Fruit fly (Drosophila melanogaster) whole organism, prepupa: Measurements from ENCODE around the gene CG15336.
A peak's percentile ranks its signal among the peaks of the same experiment; 100 is the strongest.

Experiments
- Blimp-1 ChIP-seq: fragments of 200-800 bp; sonication (Bioruptor generic); optimal IDR thresholded peaks from 3 replicates; lab custom pipeline; 2017; ENCODE audit warnings: missing biosample characterization, missing genetic modification characterization, mild to moderate bottlenecking, moderate library complexity, missing genetic modification reagents
- CG10631 ChIP-seq: fragments of 200-800 bp; sonication (Bioruptor generic); optimal IDR thresholded peaks from 2 replicates; lab custom pipeline; 2016; ENCODE audit warnings: missing biosample characterization, missing genetic modification characterization
- CG11294 ChIP-seq: fragments of 200-800 bp; sonication (Bioruptor generic); IDR thresholded peaks from 2 replicates; pipeline ENCODE4 v1.3.6; 2022; ENCODE audit warnings: missing biosample characterization, missing genetic modification characterization
- CG11902 ChIP-seq: fragments of 200-800 bp; sonication (Bioruptor generic); optimal IDR thresholded peaks from 3 replicates; lab custom pipeline; 2016; ENCODE audit warnings: missing biosample characterization, missing genetic modification characterization
- CG15336 ChIP-seq: fragments of 200-800 bp; sonication (Bioruptor generic); IDR thresholded peaks from 2 replicates; pipeline ENCODE4 v1.3.6; 2022; ENCODE audit warnings: missing biosample characterization, missing genetic modification characterization
- CG1621 ChIP-seq: fragments of 200-800 bp; sonication (Bioruptor generic); optimal IDR thresholded peaks from 3 replicates; lab custom pipeline; 2018; ENCODE audit warnings: missing biosample characterization, mild to moderate bottlenecking, missing genetic modification characterization
- CG3032 ChIP-seq: fragments of 200-800 bp; optimal IDR thresholded peaks from 2 replicates; lab custom pipeline; 2019; ENCODE audit warnings: missing biosample characterization, mild to moderate bottlenecking, missing genetic modification characterization, moderate library complexity
- CG34406 ChIP-seq: fragments of 200-800 bp; sonication (Bioruptor generic); optimal IDR thresholded peaks from 3 replicates; lab custom pipeline; 2016; ENCODE audit warnings: missing biosample characterization, missing genetic modification characterization
- CG4318 ChIP-seq: fragments of 200-800 bp; sonication (Bioruptor generic); optimal IDR thresholded peaks from 3 replicates; lab custom pipeline; 2017; ENCODE audit warnings: missing biosample characterization, mild to moderate bottlenecking, missing genetic modification characterization
- CG6163 ChIP-seq: fragments of 200-800 bp; sonication (Bioruptor generic); IDR thresholded peaks from 3 replicates; pipeline ENCODE4 v1.3.6; 2022; ENCODE audit warnings: missing biosample characterization, missing genetic modification characterization
- CG6276 ChIP-seq: fragments of 200-800 bp; sonication (Bioruptor generic); optimal IDR thresholded peaks from 2 replicates; lab custom pipeline; 2017; ENCODE audit warnings: missing biosample characterization, mild to moderate bottlenecking, missing genetic modification characterization
- CG6792 ChIP-seq: fragments of 200-800 bp; sonication (Bioruptor generic); optimal IDR thresholded peaks from 3 replicates; lab custom pipeline; 2016; ENCODE audit warnings: missing biosample characterization, missing genetic modification characterization
- CG6854 ChIP-seq: fragments of 200-800 bp; sonication (Bioruptor generic); optimal IDR thresholded peaks from 2 replicates; lab custom pipeline; 2017; ENCODE audit warnings: missing biosample characterization, mild to moderate bottlenecking, missing genetic modification characterization
- CG7368 ChIP-seq: fragments of 200-800 bp; sonication (Bioruptor generic); optimal IDR thresholded peaks from 3 replicates; lab custom pipeline; 2016; ENCODE audit warnings: missing biosample characterization, missing genetic modification characterization
- CG8319 ChIP-seq: fragments of 200-800 bp; sonication (Bioruptor generic); optimal IDR thresholded peaks from 3 replicates; lab custom pipeline; 2016; ENCODE audit warnings: missing biosample characterization, missing genetic modification characterization
- CG8632 ChIP-seq: fragments of 200-800 bp; sonication (Bioruptor generic); optimal IDR thresholded peaks from 3 replicates; lab custom pipeline; 2016; ENCODE audit warnings: missing biosample characterization, missing genetic modification characterization
- Eip75B ChIP-seq: fragments of 200-800 bp; sonication (Bioruptor generic); optimal IDR thresholded peaks from 3 replicates; lab custom pipeline; 2016; ENCODE audit warnings: missing biosample characterization, missing genetic modification characterization
- Eip78C ChIP-seq: fragments of 200-800 bp; sonication (Bioruptor generic); peaks from one replicate; lab custom pipeline; 2016; ENCODE audit warnings: missing biosample characterization, missing genetic modification characterization
- Ets96B ChIP-seq: fragments of 200-800 bp; optimal IDR thresholded peaks from 2 replicates; lab custom pipeline; 2019; ENCODE audit warnings: missing biosample characterization, mild to moderate bottlenecking, missing genetic modification characterization, moderate library complexity
- Gug ChIP-seq: fragments of 200-800 bp; sonication (Bioruptor generic); IDR thresholded peaks from 2 replicates; pipeline ENCODE4 v1.3.6; 2022; ENCODE audit warnings: missing biosample characterization, missing genetic modification characterization
- Hr38 ChIP-seq: sonication (Bioruptor generic); optimal IDR thresholded peaks from 2 replicates; lab custom pipeline; 2016; ENCODE audit warnings: missing biosample characterization, missing genetic modification characterization
- Hr39 ChIP-seq: fragments of 200-800 bp; sonication (Bioruptor generic); optimal IDR thresholded peaks from 2 replicates; lab custom pipeline; 2016; ENCODE audit warnings: missing biosample characterization, missing genetic modification characterization
- Hr4 ChIP-seq: fragments of 200-800 bp; sonication (Bioruptor generic); optimal IDR thresholded peaks from 3 replicates; lab custom pipeline; 2016; ENCODE audit warnings: missing biosample characterization, missing genetic modification characterization
- Lpt ChIP-seq: fragments of 200-800 bp; sonication (Bioruptor generic); optimal IDR thresholded peaks from 3 replicates; lab custom pipeline; 2016; ENCODE audit warnings: missing biosample characterization, missing genetic modification characterization
- Met ChIP-seq: fragments of 200-800 bp; sonication (Bioruptor generic); optimal IDR thresholded peaks from 3 replicates; lab custom pipeline; 2016; ENCODE audit warnings: missing biosample characterization, missing genetic modification characterization
- OdsH ChIP-seq: fragments of 200-800 bp; sonication (Bioruptor generic); optimal IDR thresholded peaks from 3 replicates; lab custom pipeline; 2016; ENCODE audit warnings: missing biosample characterization, missing genetic modification characterization
- Smox ChIP-seq: fragments of 200-800 bp; sonication (Bioruptor generic); optimal IDR thresholded peaks from 3 replicates; lab custom pipeline; 2016; ENCODE audit warnings: missing biosample characterization, missing genetic modification characterization
- Sox102F ChIP-seq: fragments of 200-800 bp; sonication (Bioruptor generic); optimal IDR thresholded peaks from 2 replicates; lab custom pipeline; 2016; ENCODE audit warnings: missing biosample characterization, mild to moderate bottlenecking, missing genetic modification characterization
- Sox14 ChIP-seq: fragments of 200-800 bp; sonication (Bioruptor generic); optimal IDR thresholded peaks from 3 replicates; lab custom pipeline; 2016; ENCODE audit warnings: missing biosample characterization, missing genetic modification characterization
- achi ChIP-seq: fragments of 200-800 bp; sonication (Bioruptor generic); optimal IDR thresholded peaks from 3 replicates; lab custom pipeline; 2016; ENCODE audit warnings: missing biosample characterization, missing genetic modification characterization
- acj6 ChIP-seq: fragments of 200-800 bp; sonication (Bioruptor generic); optimal IDR thresholded peaks from 3 replicates; lab custom pipeline; 2016; ENCODE audit warnings: missing biosample characterization, missing genetic modification characterization
- cyc ChIP-seq: fragments of 200-800 bp; sonication (Bioruptor generic); optimal IDR thresholded peaks from 3 replicates; lab custom pipeline; 2016; ENCODE audit warnings: missing biosample characterization, missing genetic modification characterization
- dac ChIP-seq: fragments of 200-800 bp; sonication (Bioruptor generic); optimal IDR thresholded peaks from 2 replicates; lab custom pipeline; 2017; ENCODE audit warnings: missing biosample characterization, mild to moderate bottlenecking, missing genetic modification characterization
- eg ChIP-seq: fragments of 200-800 bp; sonication (Bioruptor generic); IDR thresholded peaks from 3 replicates; pipeline ENCODE4 v1.3.6; 2022; ENCODE audit warnings: missing biosample characterization, missing genetic modification characterization
- esn ChIP-seq: fragments of 200-800 bp; sonication (Bioruptor generic); optimal IDR thresholded peaks from 2 replicates; lab custom pipeline; 2016; ENCODE audit warnings: missing biosample characterization, mild to moderate bottlenecking, missing genetic modification characterization, moderate library complexity
- fd85E ChIP-seq: fragments of 200-800 bp; sonication (Bioruptor generic); optimal IDR thresholded peaks from 3 replicates; lab custom pipeline; 2016; ENCODE audit warnings: missing biosample characterization, missing genetic modification characterization
- fkh ChIP-seq: fragments of 200-800 bp; sonication (Bioruptor generic); optimal IDR thresholded peaks from 3 replicates; lab custom pipeline; 2017; ENCODE audit warnings: missing biosample characterization, mild to moderate bottlenecking, missing genetic modification characterization, moderate library complexity
- lz ChIP-seq: fragments of 200-800 bp; sonication (Bioruptor generic); optimal IDR thresholded peaks from 3 replicates; lab custom pipeline; 2016; ENCODE audit warnings: missing biosample characterization, missing genetic modification characterization
- pdm3 ChIP-seq: fragments of 200-800 bp; sonication (Bioruptor generic); optimal IDR thresholded peaks from 3 replicates; lab custom pipeline; 2016; ENCODE audit warnings: missing biosample characterization, missing genetic modification characterization
- ss ChIP-seq, 2 experiments: fragments of 200-800 bp; sonication (Bioruptor generic); optimal IDR thresholded peaks; 2 replicates in 1 of 2; 3 replicates in 1 of 2; lab custom pipeline; 2017 to 2018; ENCODE audit warnings: mild to moderate bottlenecking in 2 of 2, missing biosample characterization in 2 of 2, missing genetic modification characterization in 2 of 2, moderate library complexity in 1 of 2
- svp ChIP-seq: fragments of 200-800 bp; sonication (Bioruptor generic); peaks from one replicate; lab custom pipeline; 2016; ENCODE audit warnings: missing biosample characterization, missing genetic modification characterization
- vri ChIP-seq: fragments of 200-800 bp; sonication (Bioruptor generic); optimal IDR thresholded peaks from 3 replicates; lab custom pipeline; 2016; ENCODE audit warnings: missing biosample characterization, mild to moderate bottlenecking, missing genetic modification characterization

CG15336 gene

DNA sequence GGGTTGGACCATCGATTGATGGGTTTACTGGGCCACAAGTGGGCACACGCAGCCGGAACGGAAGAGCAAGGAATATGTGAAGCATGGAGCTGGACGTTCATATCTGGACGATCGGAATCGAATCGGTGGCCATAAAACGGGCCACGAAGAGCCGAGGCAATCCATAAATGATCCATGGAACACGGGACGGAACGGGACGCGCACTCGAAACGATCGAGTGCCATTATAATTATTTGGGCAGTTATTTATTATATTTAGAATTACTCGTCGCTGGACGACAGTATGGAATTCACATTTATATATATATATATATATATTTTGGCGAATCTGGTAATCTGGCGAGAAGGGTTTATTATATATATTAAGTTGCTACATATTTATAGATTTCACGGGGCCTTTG is 39.8 kb upstream of the CG15336 start:
- TF ChIP-seq esn (no peak), CG7368 (GFP tag; lab: Kevin White, UChicago) (no peak), achi (GFP tag; lab: Kevin White, UChicago) (no peak), CG34406 (GFP tag; lab: Kevin White, UChicago) (no peak), CG8632 (GFP tag; lab: Kevin White, UChicago) (no peak), Hr38 (no peak), dac (GFP tag; lab: Kevin White, UChicago) (no peak), eg (GFP tag; lab: Robert Waterston, UW) (no peak), Eip75B (no peak), lz (GFP tag; lab: Kevin White, UChicago) (no peak), Sox102F (GFP tag; lab: Kevin White, UChicago) (no peak), CG1621 (tag; lab: Kevin White, UChicago) (no peak), Lpt (no peak)

DNA sequence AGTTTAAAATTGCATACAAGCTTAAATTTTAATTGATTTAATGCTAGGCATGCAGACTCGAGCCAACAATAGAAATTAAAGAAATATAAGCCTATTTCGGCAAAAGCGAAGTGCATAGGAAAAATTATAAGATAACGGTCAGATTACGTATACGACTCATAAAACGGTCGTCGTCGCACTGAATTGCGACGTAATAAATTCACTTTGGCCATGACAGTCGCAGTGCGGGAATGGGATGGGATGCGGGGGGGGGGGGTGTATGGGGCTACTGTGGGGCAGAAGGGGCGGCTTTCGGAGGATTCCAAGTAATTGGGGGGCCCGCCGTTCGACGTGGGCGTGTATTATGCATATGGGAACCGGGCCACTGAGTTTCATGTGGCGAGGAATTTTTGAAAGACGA is 36.8 kb upstream of the CG15336 start:
- peak; percentile 76 for TF ChIP-seq vri (GFP tag; lab: Kevin White, UChicago)
- no peak for TF ChIP-seq acj6 (GFP tag; lab: Kevin White, UChicago)

DNA sequence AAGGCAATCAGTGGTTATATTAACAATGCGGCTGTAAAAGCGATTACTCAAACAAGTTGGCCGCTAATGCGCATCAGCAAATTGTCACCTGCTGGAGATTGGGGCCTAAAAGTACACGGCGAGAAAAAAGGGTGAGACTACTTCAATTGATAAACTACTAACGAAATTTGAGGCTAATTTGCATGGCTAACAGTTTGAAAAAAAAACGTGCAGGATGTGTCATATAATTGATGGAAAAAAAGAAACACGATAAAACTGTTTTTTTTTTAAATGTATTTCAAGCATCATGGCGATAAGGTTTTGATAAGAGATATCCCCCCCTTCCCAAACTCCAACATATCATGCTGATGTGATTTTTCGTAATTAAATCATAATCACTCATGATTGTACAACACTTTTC is 35.0 kb upstream of the CG15336 start:
- TF ChIP-seq ss (GFP tag; optimal IDR thresholded peaks at IDR 0.05; lab: Kevin White, UChicago): no peak
- peak; percentile 59 for TF ChIP-seq Eip78C (GFP tag; lab: Kevin White, UChicago)
- peak; percentile 8 for TF ChIP-seq esn
- TF ChIP-seq CG7368 (GFP tag; lab: Kevin White, UChicago): no peak
- no peak for TF ChIP-seq Lpt
- peak; percentile 10 for TF ChIP-seq lz (GFP tag; lab: Kevin White, UChicago)
- TF ChIP-seq CG6854 (GFP tag; lab: Kevin White, UChicago): no peak
- TF ChIP-seq Met (GFP tag; lab: Kevin White, UChicago): peak; percentile 2
- TF ChIP-seq Ets96B: no peak
- peak; percentile 51 for TF ChIP-seq svp (GFP tag; lab: Kevin White, UChicago)
- TF ChIP-seq, all 60 proteins: peak for 5

DNA sequence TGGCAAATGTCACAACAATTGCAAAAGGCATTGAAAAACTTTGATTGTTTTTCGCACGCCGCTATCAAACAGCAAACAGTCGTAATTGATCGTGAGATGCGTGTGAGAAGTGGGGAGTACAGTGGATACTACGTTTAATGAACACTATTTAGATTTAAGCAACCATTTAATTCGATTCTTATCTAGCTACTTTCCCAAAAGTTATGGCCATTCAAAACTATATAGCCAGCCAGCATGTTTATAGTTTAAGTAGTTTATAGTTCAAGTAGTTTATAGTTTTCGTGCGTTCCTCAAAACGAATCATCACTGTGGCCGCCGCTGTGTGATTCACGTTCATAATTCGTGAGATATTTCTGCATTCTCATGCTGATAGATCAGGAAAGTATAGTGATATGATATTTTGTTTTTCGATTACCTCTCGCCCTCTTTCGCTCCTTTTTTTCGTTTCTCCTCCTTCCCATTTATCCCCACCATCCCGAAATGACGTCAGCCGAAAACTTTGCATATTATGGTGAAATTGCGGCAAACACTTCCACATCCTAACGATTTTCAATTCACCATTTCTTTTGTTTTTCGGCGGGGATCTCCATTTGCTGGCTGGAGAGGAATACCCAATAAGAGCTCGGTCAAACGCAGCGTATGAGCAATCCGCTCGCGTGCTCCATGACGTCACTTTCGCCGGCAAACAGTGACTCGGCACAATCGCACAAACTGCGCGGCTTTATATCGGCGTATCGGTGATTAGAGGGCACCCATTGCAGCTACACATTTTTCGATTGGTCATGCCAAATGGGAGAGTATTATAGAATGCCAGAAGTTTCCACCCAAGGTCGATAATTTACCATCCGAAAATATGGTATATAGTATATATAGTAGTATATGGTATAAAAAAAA is 34.1 kb upstream of the CG15336 start:
- TF ChIP-seq acj6 (GFP tag; lab: Kevin White, UChicago) (peak; percentile 15), CG8632 (GFP tag; lab: Kevin White, UChicago) (no peak), Gug (no peak), CG11294 (peak; percentile 50; the same call in 1 of the 2 replicates), CG10631 (GFP tag; lab: Kevin White, UChicago) (peak; percentile 17), esn (peak; percentile 15), CG1621 (tag; lab: Kevin White, UChicago) (no peak), lz (GFP tag; lab: Kevin White, UChicago) (peak; percentile 30), Met (GFP tag; lab: Kevin White, UChicago) (peak; percentile 3), eg (GFP tag; lab: Robert Waterston, UW) (peak; percentile 28; the same call in 1 of the 3 replicates), achi (GFP tag; lab: Kevin White, UChicago) (peak; percentile 5), Hr4 (GFP tag; lab: Kevin White, UChicago) (peak; percentile 24), CG11902 (GFP tag; lab: Kevin White, UChicago) (no peak), Smox (GFP tag; lab: Kevin White, UChicago) (no peak), Eip78C (GFP tag; lab: Kevin White, UChicago) (peak; percentile 54), svp (GFP tag; lab: Kevin White, UChicago) (peak; percentile 31), Sox14 (GFP tag; lab: Kevin White, UChicago) (no peak), CG6163 (GFP tag; lab: Robert Waterston, UW) (0 out of 3 replicates have a peak, but pooled peaks have one; percentile 17), Blimp-1 (no peak), CG6792 (GFP tag; lab: Kevin White, UChicago) (peak; percentile 0), cyc (GFP tag; lab: Kevin White, UChicago) (peak; percentile 13), CG6854 (GFP tag; lab: Kevin White, UChicago) (no peak), fd85E (no peak), Hr39 (GFP tag; lab: Kevin White, UChicago) (peak; percentile 25), Hr38 (no peak), pdm3 (GFP tag; lab: Kevin White, UChicago) (peak; percentile 36), Ets96B (no peak), CG34406 (GFP tag; lab: Kevin White, UChicago) (no peak), dac (GFP tag; lab: Kevin White, UChicago) (no peak), CG6276 (no peak), fkh (GFP tag; lab: Kevin White, UChicago) (peak; percentile 31), CG8319 (GFP tag; lab: Kevin White, UChicago) (no peak), CG3032 (tag; lab: Kevin White, UChicago) (no peak), CG4318 (GFP tag; lab: Kevin White, UChicago) (no peak), OdsH (GFP tag; lab: Kevin White, UChicago) (no peak), CG15336 (GFP tag; lab: Robert Waterston, UW) (0 out of 2 replicates have a peak, but pooled peaks have one; percentile 16)
